Fruit fly (Drosophila melanogaster) whole organism, prepupa: ENCODE results near the gene hry.
A peak's percentile ranks its signal among the peaks of the same experiment; 100 is the strongest.

Source experiments
- Blimp-1 ChIP-seq: fragments of 200-800 bp; sonication (Bioruptor generic); optimal IDR thresholded peaks from 3 replicates; lab custom pipeline; 2017; ENCODE audit warnings: missing biosample characterization, missing genetic modification characterization, mild to moderate bottlenecking, moderate library complexity, missing genetic modification reagents
- CG10631 ChIP-seq: fragments of 200-800 bp; sonication (Bioruptor generic); optimal IDR thresholded peaks from 2 replicates; lab custom pipeline; 2016; ENCODE audit warnings: missing biosample characterization, missing genetic modification characterization
- CG10669 ChIP-seq: fragments of 200-800 bp; sonication (Bioruptor generic); optimal IDR thresholded peaks from 3 replicates; lab custom pipeline; 2018; ENCODE audit warnings: missing biosample characterization, mild to moderate bottlenecking, missing genetic modification characterization, moderate library complexity
- CG11762 ChIP-seq: fragments of 200-800 bp; sonication (Bioruptor generic); optimal IDR thresholded peaks from 3 replicates; lab custom pipeline; 2016; ENCODE audit warnings: missing biosample characterization, missing genetic modification characterization; ENCODE audit not compliant: insufficient read depth
- CG11902 ChIP-seq: fragments of 200-800 bp; sonication (Bioruptor generic); optimal IDR thresholded peaks from 3 replicates; lab custom pipeline; 2016; ENCODE audit warnings: missing biosample characterization, missing genetic modification characterization
- CG15336 ChIP-seq: fragments of 200-800 bp; sonication (Bioruptor generic); IDR thresholded peaks from 2 replicates; pipeline ENCODE4 v1.3.6; 2022; ENCODE audit warnings: missing biosample characterization, missing genetic modification characterization
- CG1621 ChIP-seq: fragments of 200-800 bp; sonication (Bioruptor generic); optimal IDR thresholded peaks from 3 replicates; lab custom pipeline; 2018; ENCODE audit warnings: missing biosample characterization, mild to moderate bottlenecking, missing genetic modification characterization
- CG16779 ChIP-seq: fragments of 200-800 bp; sonication (Bioruptor generic); optimal IDR thresholded peaks from 3 replicates; lab custom pipeline; 2017; ENCODE audit warnings: missing biosample characterization, mild to moderate bottlenecking, missing genetic modification characterization
- CG3032 ChIP-seq: fragments of 200-800 bp; optimal IDR thresholded peaks from 2 replicates; lab custom pipeline; 2019; ENCODE audit warnings: missing biosample characterization, mild to moderate bottlenecking, missing genetic modification characterization, moderate library complexity
- CG31627 ChIP-seq: fragments of 200-800 bp; sonication (Bioruptor generic); optimal IDR thresholded peaks from 3 replicates; lab custom pipeline; 2016; ENCODE audit warnings: missing biosample characterization, missing genetic modification characterization
- CG32006 ChIP-seq: fragments of 200-800 bp; sonication (Bioruptor generic); optimal IDR thresholded peaks from 3 replicates; lab custom pipeline; 2017; ENCODE audit warnings: missing biosample characterization, mild to moderate bottlenecking, missing genetic modification characterization
- CG3919 ChIP-seq: fragments of 200-800 bp; sonication (Bioruptor generic); optimal IDR thresholded peaks from 3 replicates; lab custom pipeline; 2016; ENCODE audit warnings: missing biosample characterization, missing genetic modification characterization
- CG6163 ChIP-seq: fragments of 200-800 bp; sonication (Bioruptor generic); IDR thresholded peaks from 3 replicates; pipeline ENCODE4 v1.3.6; 2022; ENCODE audit warnings: missing biosample characterization, missing genetic modification characterization
- CG6276 ChIP-seq: fragments of 200-800 bp; sonication (Bioruptor generic); optimal IDR thresholded peaks from 2 replicates; lab custom pipeline; 2017; ENCODE audit warnings: missing biosample characterization, mild to moderate bottlenecking, missing genetic modification characterization
- CG6808 ChIP-seq: fragments of 200-800 bp; sonication (Bioruptor generic); optimal IDR thresholded peaks from 3 replicates; lab custom pipeline; 2017; ENCODE audit warnings: missing biosample characterization, missing genetic modification characterization, mild to moderate bottlenecking, moderate library complexity, missing genetic modification reagents
- CG6854 ChIP-seq: fragments of 200-800 bp; sonication (Bioruptor generic); optimal IDR thresholded peaks from 2 replicates; lab custom pipeline; 2017; ENCODE audit warnings: missing biosample characterization, mild to moderate bottlenecking, missing genetic modification characterization
- CG7368 ChIP-seq: fragments of 200-800 bp; sonication (Bioruptor generic); optimal IDR thresholded peaks from 3 replicates; lab custom pipeline; 2016; ENCODE audit warnings: missing biosample characterization, missing genetic modification characterization
- CG8119 ChIP-seq: fragments of 200-800 bp; sonication (Bioruptor generic); IDR thresholded peaks from 3 replicates; pipeline ENCODE4 v1.3.6; 2022; ENCODE audit warnings: missing biosample characterization, missing genetic modification characterization
- CG8319 ChIP-seq: fragments of 200-800 bp; sonication (Bioruptor generic); optimal IDR thresholded peaks from 3 replicates; lab custom pipeline; 2016; ENCODE audit warnings: missing biosample characterization, missing genetic modification characterization
- CG8632 ChIP-seq: fragments of 200-800 bp; sonication (Bioruptor generic); optimal IDR thresholded peaks from 3 replicates; lab custom pipeline; 2016; ENCODE audit warnings: missing biosample characterization, missing genetic modification characterization
- CG9139 ChIP-seq: fragments of 200-800 bp; sonication (Bioruptor generic); optimal IDR thresholded peaks from 3 replicates; lab custom pipeline; 2017; ENCODE audit warnings: missing biosample characterization, mild to moderate bottlenecking, missing genetic modification characterization
- Eip75B ChIP-seq: fragments of 200-800 bp; sonication (Bioruptor generic); optimal IDR thresholded peaks from 3 replicates; lab custom pipeline; 2016; ENCODE audit warnings: missing biosample characterization, missing genetic modification characterization
- Eip78C ChIP-seq: fragments of 200-800 bp; sonication (Bioruptor generic); peaks from one replicate; lab custom pipeline; 2016; ENCODE audit warnings: missing biosample characterization, missing genetic modification characterization
- Eip93F ChIP-seq: fragments of 200-800 bp; sonication (Bioruptor generic); optimal IDR thresholded peaks from 2 replicates; lab custom pipeline; 2016; ENCODE audit warnings: missing biosample characterization, mild to moderate bottlenecking, missing genetic modification characterization
- Ets96B ChIP-seq: fragments of 200-800 bp; optimal IDR thresholded peaks from 2 replicates; lab custom pipeline; 2019; ENCODE audit warnings: missing biosample characterization, mild to moderate bottlenecking, missing genetic modification characterization, moderate library complexity
- Gug ChIP-seq: fragments of 200-800 bp; sonication (Bioruptor generic); IDR thresholded peaks from 2 replicates; pipeline ENCODE4 v1.3.6; 2022; ENCODE audit warnings: missing biosample characterization, missing genetic modification characterization
- Hr38 ChIP-seq: sonication (Bioruptor generic); optimal IDR thresholded peaks from 2 replicates; lab custom pipeline; 2016; ENCODE audit warnings: missing biosample characterization, missing genetic modification characterization
- Hr4 ChIP-seq: fragments of 200-800 bp; sonication (Bioruptor generic); optimal IDR thresholded peaks from 3 replicates; lab custom pipeline; 2016; ENCODE audit warnings: missing biosample characterization, missing genetic modification characterization
- Met ChIP-seq: fragments of 200-800 bp; sonication (Bioruptor generic); optimal IDR thresholded peaks from 3 replicates; lab custom pipeline; 2016; ENCODE audit warnings: missing biosample characterization, missing genetic modification characterization
- OdsH ChIP-seq: fragments of 200-800 bp; sonication (Bioruptor generic); optimal IDR thresholded peaks from 3 replicates; lab custom pipeline; 2016; ENCODE audit warnings: missing biosample characterization, missing genetic modification characterization
- Smox ChIP-seq: fragments of 200-800 bp; sonication (Bioruptor generic); optimal IDR thresholded peaks from 3 replicates; lab custom pipeline; 2016; ENCODE audit warnings: missing biosample characterization, missing genetic modification characterization
- Sox14 ChIP-seq: fragments of 200-800 bp; sonication (Bioruptor generic); optimal IDR thresholded peaks from 3 replicates; lab custom pipeline; 2016; ENCODE audit warnings: missing biosample characterization, missing genetic modification characterization
- achi ChIP-seq: fragments of 200-800 bp; sonication (Bioruptor generic); optimal IDR thresholded peaks from 3 replicates; lab custom pipeline; 2016; ENCODE audit warnings: missing biosample characterization, missing genetic modification characterization
- cyc ChIP-seq: fragments of 200-800 bp; sonication (Bioruptor generic); optimal IDR thresholded peaks from 3 replicates; lab custom pipeline; 2016; ENCODE audit warnings: missing biosample characterization, missing genetic modification characterization
- dsx ChIP-seq: fragments of 200-800 bp; optimal IDR thresholded peaks from 3 replicates; lab custom pipeline; 2019; ENCODE audit warnings: missing biosample characterization, mild to moderate bottlenecking, missing genetic modification characterization, moderate library complexity; ENCODE audit not compliant: poor library complexity, severe bottlenecking
- eg ChIP-seq: fragments of 200-800 bp; sonication (Bioruptor generic); IDR thresholded peaks from 3 replicates; pipeline ENCODE4 v1.3.6; 2022; ENCODE audit warnings: missing biosample characterization, missing genetic modification characterization
- esn ChIP-seq: fragments of 200-800 bp; sonication (Bioruptor generic); optimal IDR thresholded peaks from 2 replicates; lab custom pipeline; 2016; ENCODE audit warnings: missing biosample characterization, mild to moderate bottlenecking, missing genetic modification characterization, moderate library complexity
- fd85E ChIP-seq: fragments of 200-800 bp; sonication (Bioruptor generic); optimal IDR thresholded peaks from 3 replicates; lab custom pipeline; 2016; ENCODE audit warnings: missing biosample characterization, missing genetic modification characterization
- fkh ChIP-seq: fragments of 200-800 bp; sonication (Bioruptor generic); optimal IDR thresholded peaks from 3 replicates; lab custom pipeline; 2017; ENCODE audit warnings: missing biosample characterization, mild to moderate bottlenecking, missing genetic modification characterization, moderate library complexity
- net ChIP-seq: fragments of 200-800 bp; sonication (Bioruptor generic); optimal IDR thresholded peaks from 3 replicates; lab custom pipeline; 2016; ENCODE audit warnings: missing biosample characterization, missing genetic modification characterization
- pdm3 ChIP-seq: fragments of 200-800 bp; sonication (Bioruptor generic); optimal IDR thresholded peaks from 3 replicates; lab custom pipeline; 2016; ENCODE audit warnings: missing biosample characterization, missing genetic modification characterization
- salr ChIP-seq, 2 experiments: fragments of 200-800 bp; sonication (Bioruptor generic); optimal IDR thresholded peaks; 3 replicates each; lab custom pipeline; 2016 to 2018; ENCODE audit warnings: missing biosample characterization in 2 of 2, missing genetic modification characterization in 2 of 2, mild to moderate bottlenecking in 1 of 2
- spab ChIP-seq: fragments of 200-800 bp; sonication (Bioruptor generic); optimal IDR thresholded peaks from 2 replicates; lab custom pipeline; 2017; ENCODE audit warnings: missing biosample characterization, mild to moderate bottlenecking, missing genetic modification characterization, missing genetic modification reagents
- ss ChIP-seq, 2 experiments: fragments of 200-800 bp; sonication (Bioruptor generic); optimal IDR thresholded peaks; 2 replicates in 1 of 2; 3 replicates in 1 of 2; lab custom pipeline; 2017 to 2018; ENCODE audit warnings: mild to moderate bottlenecking in 2 of 2, missing biosample characterization in 2 of 2, missing genetic modification characterization in 2 of 2, moderate library complexity in 1 of 2
- svp ChIP-seq: fragments of 200-800 bp; sonication (Bioruptor generic); peaks from one replicate; lab custom pipeline; 2016; ENCODE audit warnings: missing biosample characterization, missing genetic modification characterization
- topi ChIP-seq: fragments of 200-800 bp; sonication (Bioruptor generic); optimal IDR thresholded peaks from 3 replicates; lab custom pipeline; 2016; ENCODE audit warnings: missing biosample characterization, missing genetic modification characterization
- vri ChIP-seq: fragments of 200-800 bp; sonication (Bioruptor generic); optimal IDR thresholded peaks from 3 replicates; lab custom pipeline; 2016; ENCODE audit warnings: missing biosample characterization, mild to moderate bottlenecking, missing genetic modification characterization

Gene hry

DNA sequence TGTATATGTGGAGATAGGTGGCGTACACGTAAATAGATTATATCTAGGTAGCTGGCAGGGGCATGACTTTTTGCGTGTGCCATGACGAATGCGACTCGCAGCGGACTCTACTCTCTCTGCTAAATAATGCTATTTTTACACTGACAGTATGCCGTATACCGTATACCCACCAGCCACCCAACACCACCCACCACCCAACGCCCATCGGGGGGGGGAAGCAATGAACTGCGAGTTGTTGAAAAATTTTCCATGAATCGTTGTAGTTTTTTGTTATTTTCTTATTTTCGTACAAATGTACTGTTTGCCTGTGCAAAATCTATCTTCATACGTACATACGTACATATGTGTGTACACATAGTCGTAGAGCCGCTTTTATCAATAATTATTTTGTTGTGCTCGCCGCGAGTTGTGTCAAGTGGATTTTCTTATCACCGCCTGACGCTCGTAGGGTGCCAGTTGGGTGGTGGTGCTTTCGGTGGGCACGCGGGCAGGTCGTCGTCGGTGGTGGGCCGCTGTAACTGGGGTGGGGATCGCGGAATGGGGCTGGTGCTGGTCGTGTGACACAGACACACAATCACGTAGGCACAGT is 24.6 kb downstream of the hry start:
- TF ChIP-seq svp, result peak; percentile 95
- TF ChIP-seq CG3032 (tag; lab: Kevin White, UChicago), result no peak
- TF ChIP-seq spab (GFP tag; lab: Kevin White, UChicago), result no peak
- no peak for TF ChIP-seq Hr4 (GFP tag; lab: Kevin White, UChicago)
- no peak for TF ChIP-seq CG6854 (GFP tag; lab: Kevin White, UChicago)
- no peak for TF ChIP-seq CG11902
- no peak for TF ChIP-seq CG8632
- TF ChIP-seq Gug, result no peak
- no peak for TF ChIP-seq CG8319 (GFP tag; lab: Kevin White, UChicago)
- TF ChIP-seq vri (GFP tag; lab: Kevin White, UChicago), result no peak
- TF ChIP-seq Met, result no peak
- TF ChIP-seq fkh (GFP tag; lab: Kevin White, UChicago), result peak; percentile 92
- no peak for TF ChIP-seq achi (GFP tag; lab: Kevin White, UChicago)
- TF ChIP-seq CG11762 (GFP tag; lab: Kevin White, UChicago), result no peak
- TF ChIP-seq fd85E (GFP tag; lab: Kevin White, UChicago), result no peak

DNA sequence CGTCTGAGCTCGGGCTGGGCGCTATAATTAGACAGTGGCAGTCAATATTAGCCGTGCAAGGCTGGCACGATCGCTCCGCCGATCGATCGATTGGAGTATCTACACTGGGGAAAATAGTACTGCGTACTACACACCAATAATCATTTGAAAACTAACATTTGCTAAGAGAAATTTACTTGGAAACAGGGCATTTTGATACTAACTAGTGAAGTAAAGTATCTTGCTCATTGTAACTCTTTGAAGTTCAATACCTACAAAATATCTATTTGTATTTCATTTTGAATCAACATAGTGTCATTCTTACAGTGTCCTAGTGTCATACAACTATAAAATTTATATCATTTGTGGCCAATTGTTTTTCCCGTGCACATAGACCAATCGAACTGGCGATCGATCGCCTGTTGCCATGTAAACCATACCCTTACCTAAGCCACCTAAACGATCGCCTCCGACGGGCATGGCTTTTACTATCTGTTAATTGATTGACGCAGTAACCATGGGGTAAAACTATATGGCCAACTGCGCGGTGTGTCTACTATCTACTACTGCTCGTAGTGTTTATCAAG is 25.2 kb downstream of the hry start:
- TF ChIP-seq CG9139 (GFP tag; lab: Kevin White, UChicago), result no peak
- TF ChIP-seq ss (GFP tag; optimal IDR thresholded peaks at IDR 0.05; lab: Kevin White, UChicago), result peak in 1 of 2 experiments; percentile 20
- TF ChIP-seq Met, result peak; percentile 49
- peak; percentile 39 for TF ChIP-seq vri (GFP tag; lab: Kevin White, UChicago)
- peak; percentile 80 for TF ChIP-seq OdsH (GFP tag; lab: Kevin White, UChicago)
- peak; percentile 76 for TF ChIP-seq pdm3 (GFP tag; lab: Kevin White, UChicago)
- peak; percentile 52 for TF ChIP-seq topi (GFP tag; lab: Kevin White, UChicago)
- no peak for TF ChIP-seq CG16779 (tag; lab: Kevin White, UChicago)
- TF ChIP-seq Eip93F (GFP tag; lab: Kevin White, UChicago), result no peak
- TF ChIP-seq Gug, result peak; percentile 65
- peak; percentile 53 for TF ChIP-seq Smox
- TF ChIP-seq CG10631 (GFP tag; lab: Kevin White, UChicago), result peak; percentile 68
- peak; percentile 78 for TF ChIP-seq Ets96B (tag; lab: Kevin White, UChicago)
- TF ChIP-seq CG6808 (GFP tag; lab: Kevin White, UChicago), result peak; percentile 43
- peak; percentile 55 for TF ChIP-seq esn (GFP tag; lab: Kevin White, UChicago)
- TF ChIP-seq CG15336, result peak; percentile 82
- TF ChIP-seq Eip78C, result peak; percentile 94
- peak; percentile 67 for TF ChIP-seq CG1621 (tag; lab: Kevin White, UChicago)
- TF ChIP-seq CG3919 (GFP tag; lab: Kevin White, UChicago), result peak; percentile 61
- TF ChIP-seq Blimp-1 (GFP tag; lab: Kevin White, UChicago), result no peak
- TF ChIP-seq Hr4 (GFP tag; lab: Kevin White, UChicago), result peak; percentile 77
- TF ChIP-seq CG32006 (GFP tag; lab: Kevin White, UChicago), result peak; percentile 83
- TF ChIP-seq CG6854 (GFP tag; lab: Kevin White, UChicago), result no peak
- peak; percentile 73 for TF ChIP-seq CG10669 (GFP tag; lab: Kevin White, UChicago)
- TF ChIP-seq salr (GFP tag; optimal IDR thresholded peaks at IDR 0.05; lab: Kevin White, UChicago), result peak; percentile 61 to 67
- peak; percentile 60 for TF ChIP-seq CG6276 (GFP tag; lab: Kevin White, UChicago)
- TF ChIP-seq Eip75B, result peak; percentile 64
- peak; percentile 32 for TF ChIP-seq CG11902
- peak; percentile 5 for TF ChIP-seq cyc (GFP tag; lab: Kevin White, UChicago)
- peak; percentile 68 for TF ChIP-seq eg (GFP tag; lab: Robert Waterston, UW)
- peak; percentile 52 for TF ChIP-seq CG31627
- TF ChIP-seq Sox14, result peak; percentile 79
- TF ChIP-seq fkh (GFP tag; lab: Kevin White, UChicago), result peak; percentile 60
- peak; percentile 52 for TF ChIP-seq dsx (GFP tag; lab: Kevin White, UChicago)
- peak; percentile 73 for TF ChIP-seq achi (GFP tag; lab: Kevin White, UChicago)
- no peak for TF ChIP-seq svp
- TF ChIP-seq CG8319 (GFP tag; lab: Kevin White, UChicago), result no peak
- TF ChIP-seq net (GFP tag; lab: Kevin White, UChicago), result peak; percentile 68
- TF ChIP-seq CG8119 (GFP tag; lab: Robert Waterston, UW), result peak; percentile 64
- TF ChIP-seq Hr38 (GFP tag; lab: Kevin White, UChicago), result no peak
- TF ChIP-seq CG6163 (GFP tag; lab: Robert Waterston, UW), result peak; percentile 72; the same call in 2 of the 3 replicates
- TF ChIP-seq CG3032 (tag; lab: Kevin White, UChicago), result peak; percentile 70
- TF ChIP-seq CG7368 (GFP tag; lab: Kevin White, UChicago), result peak; percentile 17
